Worm (Caenorhabditis elegans) whole organism, mixed stage, embryonic: Measurements from ENCODE around the gene C38C3.4.

Source experiments
- nhr-28 ChIP-seq: fragments of 150-350 bp; optimal IDR thresholded peaks from 2 replicates; lab custom pipeline; 2014; ENCODE audit warnings: missing biosample characterization, missing genetic modification characterization
- nhr-76 ChIP-seq: sonication (generic microtip); optimal IDR thresholded peaks from 2 replicates; lab custom pipeline; 2017; ENCODE audit warnings: missing biosample characterization, missing genetic modification characterization
- pha-4 ChIP-seq: fragments of 150-350 bp; optimal IDR thresholded peaks from 2 replicates; lab custom pipeline; 2018; ENCODE audit warnings: missing biosample characterization, missing genetic modification reagents, missing genetic modification characterization
- ztf-11 ChIP-seq: fragments of 150-350 bp; optimal IDR thresholded peaks from 2 replicates; lab custom pipeline; 2014; ENCODE audit warnings: missing biosample characterization, missing genetic modification characterization

DNA sequence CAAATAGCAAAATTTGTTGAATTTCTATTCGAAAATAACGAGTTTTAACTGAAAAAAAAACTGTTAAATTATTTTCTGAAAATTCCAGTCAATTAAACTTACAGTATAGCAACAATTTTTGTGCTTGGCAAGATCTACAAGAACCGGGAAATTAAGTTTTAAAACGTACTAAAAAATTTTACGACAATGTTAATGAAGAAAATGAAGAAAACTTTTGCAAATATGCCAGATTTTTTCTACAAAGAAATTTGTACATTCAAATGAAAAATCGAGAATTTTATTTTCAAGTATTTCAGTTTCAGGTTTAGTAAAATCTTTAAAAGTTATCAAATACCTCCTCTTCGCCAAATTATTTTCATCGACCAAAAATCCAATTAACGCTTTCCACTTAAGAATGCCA lies 39.8 kb upstream of the C38C3.4 start, which contains the start of gene cnc-11:
- no peak for TF ChIP-seq nhr-76 (tag; lab: Kevin White, UChicago)
- no peak for TF ChIP-seq nhr-28
- no peak for TF ChIP-seq ztf-11 (tag; lab: Kevin White, UChicago)
- no peak for TF ChIP-seq pha-4 (tag; lab: Kevin White, UChicago)
